Fruit fly (Drosophila melanogaster): Measurements from ENCODE around the gene Ibf1.

Gene Ibf1

DNA sequence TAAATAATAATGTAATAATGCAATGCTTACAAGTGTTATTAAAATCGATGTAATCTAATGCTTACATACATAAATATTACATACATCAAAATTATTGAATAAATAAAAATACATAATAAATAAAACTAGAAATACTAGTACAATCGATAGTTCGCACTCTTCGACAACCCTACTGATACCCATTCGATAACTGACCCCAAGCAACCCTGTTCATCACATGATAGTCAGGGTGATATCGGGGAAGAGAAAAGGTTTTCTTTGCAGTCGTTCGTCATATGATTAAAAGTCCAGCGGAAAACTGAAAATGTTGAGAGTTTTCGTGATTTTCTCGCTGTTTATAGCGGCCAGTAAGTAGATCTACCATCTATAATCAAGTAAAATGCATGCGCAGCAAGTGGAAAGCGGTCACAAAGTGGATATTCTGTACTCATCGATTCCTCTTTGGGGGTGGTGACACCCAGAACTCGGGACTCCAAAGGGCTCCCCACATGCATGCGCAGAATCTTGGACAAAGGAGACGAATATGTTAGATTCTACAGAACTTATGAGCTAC, 1.7 kb downstream of the Ibf1 start, which contains the start of gene ATP6AP2 (continued):
- TF ChIP-seq gcm (GFP tag; optimal IDR thresholded peaks at IDR 0.05): peak; percentile 13
- no peak for TF ChIP-seq kah (GFP tag; optimal IDR thresholded peaks at IDR 0.05)
- peak; percentile 30 for TF ChIP-seq kay (GFP tag; optimal IDR thresholded peaks at IDR 0.05)
- peak; percentile 10 for TF ChIP-seq CG1647 (GFP tag; optimal IDR thresholded peaks at IDR 0.05)
- TF ChIP-seq Poxn (GFP tag; IDR thresholded peaks at IDR 0.05): no peak
- TF ChIP-seq Atf6 (GFP tag; IDR thresholded peaks at IDR 0.05): peak; percentile 62; the same call in 1 of the 2 replicates
- peak; percentile 90 for TF ChIP-seq crol (GFP tag; IDR thresholded peaks at IDR 0.05)
- no peak for TF ChIP-seq sc (optimal IDR thresholded peaks at IDR 0.05)
- no peak for TF ChIP-seq sc (GFP tag; optimal IDR thresholded peaks at IDR 0.05)
- TF ChIP-seq Gug (GFP tag; IDR thresholded peaks at IDR 0.05): no peak
- TF ChIP-seq btn (GFP tag; optimal IDR thresholded peaks at IDR 0.05): no peak
- no peak for TF ChIP-seq dan (GFP tag; IDR thresholded peaks at IDR 0.05)
- TF ChIP-seq dimm (GFP tag; IDR thresholded peaks at IDR 0.05): no peak
- peak; percentile 79 for TF ChIP-seq knrl (GFP tag; IDR thresholded peaks at IDR 0.05; ENCODE audit: partially characterized antibody)
- no peak for TF ChIP-seq CG9876 (GFP tag; optimal IDR thresholded peaks at IDR 0.05)
- no peak for TF ChIP-seq BtbVII (GFP tag; optimal IDR thresholded peaks at IDR 0.05)
- TF ChIP-seq Hsf (GFP tag; optimal IDR thresholded peaks at IDR 0.05): peak; percentile 42
- TF ChIP-seq Stat92E (GFP tag; optimal IDR thresholded peaks at IDR 0.05): peak in 1 of 3 experiments; percentile 55
- TF ChIP-seq Hmx (GFP tag; optimal IDR thresholded peaks at IDR 0.05): no peak
- TF ChIP-seq Ets97D (GFP tag; optimal IDR thresholded peaks at IDR 0.05): peak; percentile 79
- peak; percentile 70 for TF ChIP-seq Dek (tag; optimal IDR thresholded peaks at IDR 0.05)
- TF ChIP-seq CG33557 (GFP tag; optimal IDR thresholded peaks at IDR 0.05): peak; percentile 42
- peak; percentile 49 for TF ChIP-seq CG3995 (GFP tag; optimal IDR thresholded peaks at IDR 0.05)
- peak; percentile 8; the same call in 1 of the 3 replicates for TF ChIP-seq Mrtf (GFP tag; IDR thresholded peaks at IDR 0.05)
- TF ChIP-seq CG7556 (GFP tag; optimal IDR thresholded peaks at IDR 0.05): peak; percentile 33
- peak; percentile 99 for TF ChIP-seq MESR4 (GFP tag; optimal IDR thresholded peaks at IDR 0.05)
- TF ChIP-seq tio (GFP tag; optimal IDR thresholded peaks at IDR 0.05): no peak
- peak; percentile 11 for TF ChIP-seq gro (GFP tag; optimal IDR thresholded peaks at IDR 0.05)
- peak; percentile 85; the same call in 2 of the 3 replicates for TF ChIP-seq Opbp (GFP tag; IDR thresholded peaks at IDR 0.05; ENCODE audit: partially characterized antibody)
- peak; percentile 64; the same call in 2 of the 3 replicates for TF ChIP-seq dysf (GFP tag; IDR thresholded peaks at IDR 0.05)
- peak; percentile 29 for TF ChIP-seq HLHmδ (GFP tag; optimal IDR thresholded peaks at IDR 0.05)
- TF ChIP-seq CG4424 (GFP tag; optimal IDR thresholded peaks at IDR 0.05): peak; percentile 44
- no peak for TF ChIP-seq CG10209 (GFP tag; optimal IDR thresholded peaks at IDR 0.05)
- peak; percentile 98 for TF ChIP-seq CG11560 (tag; IDR thresholded peaks at IDR 0.05)
- TF ChIP-seq insv (GFP tag; optimal IDR thresholded peaks at IDR 0.05): peak in 1 of 2 experiments; percentile 46
- TF ChIP-seq CG11247 (GFP tag; IDR thresholded peaks at IDR 0.05): peak; percentile 67
- TF ChIP-seq CoRest (tag; optimal IDR thresholded peaks at IDR 0.05): peak; percentile 67
- TF ChIP-seq lola (GFP tag; optimal IDR thresholded peaks at IDR 0.05): peak in 1 of 3 experiments; percentile 41
- peak; percentile 71 for TF ChIP-seq Hmr (GFP tag; optimal IDR thresholded peaks at IDR 0.05)
- TF ChIP-seq fd96Cb (tag; optimal IDR thresholded peaks at IDR 0.05): peak; percentile 6
- peak; percentile 63 for TF ChIP-seq CG10267 (tag; optimal IDR thresholded peaks at IDR 0.05)
- TF ChIP-seq CG10366 (GFP tag; IDR thresholded peaks at IDR 0.05): peak; percentile 35; the same call in 1 of the 2 replicates
- no peak for TF ChIP-seq Dfd (GFP tag; optimal IDR thresholded peaks at IDR 0.05)
- peak; percentile 26 for TF ChIP-seq CHES-1-like (GFP tag; optimal IDR thresholded peaks at IDR 0.05)
- TF ChIP-seq Max (GFP tag; optimal IDR thresholded peaks at IDR 0.05): peak; percentile 47
- TF ChIP-seq chn (GFP tag; optimal IDR thresholded peaks at IDR 0.05): peak; percentile 61
- TF ChIP-seq Dref (GFP tag; IDR thresholded peaks at IDR 0.05): peak; percentile 96
- peak; percentile 5 for TF ChIP-seq ftz-f1 (GFP tag; optimal IDR thresholded peaks at IDR 0.05)
- peak; percentile 61; the same call in 1 of the 2 replicates for TF ChIP-seq CG17328 (GFP tag; IDR thresholded peaks at IDR 0.05)
- TF ChIP-seq Pdp1 (GFP tag; optimal IDR thresholded peaks at IDR 0.05): peak in 1 of 2 experiments; percentile 33
